Worm (Caenorhabditis elegans): ENCODE data around the gene srh-129.

DNA sequence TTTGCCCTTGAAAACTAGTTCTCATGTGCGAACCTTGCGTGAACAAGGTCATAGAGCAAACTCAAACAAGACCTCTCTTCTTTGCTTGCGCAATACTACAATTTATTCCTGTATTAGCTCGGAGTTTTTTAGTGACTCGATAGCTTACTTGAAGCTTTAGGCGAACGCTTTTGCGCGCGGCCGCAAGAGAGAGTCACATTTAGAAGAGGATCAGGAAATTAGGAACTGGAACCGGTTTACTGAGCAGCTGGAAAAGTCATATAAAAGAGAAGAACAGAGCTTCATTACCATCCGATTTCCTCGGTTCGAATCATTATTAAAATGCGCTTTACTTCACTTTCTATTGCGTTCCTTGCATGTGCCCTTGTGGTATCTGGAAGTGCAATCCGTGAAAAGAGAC is 14.6 kb upstream of the srh-129 start, which contains the start of gene abu-15:
- TF ChIP-seq dao-5 (tag; optimal IDR thresholded peaks at IDR 0.05) = no peak
- TF ChIP-seq him-1 (tag; optimal IDR thresholded peaks at IDR 0.05) = no peak

Data from whole organism, L4/young adult.